Worm (Caenorhabditis elegans) whole organism, L2 larva: ENCODE data around the gene F46F2.3.

Source experiments
- egl-27 ChIP-seq: sonication (generic microtip); optimal IDR thresholded peaks from 3 replicates; lab custom pipeline; 2017; ENCODE audit warnings: missing biosample characterization, missing genetic modification reagents, missing genetic modification characterization
- elt-1 ChIP-seq: fragments of 150-350 bp; optimal IDR thresholded peaks from 2 replicates; lab custom pipeline; 2014; ENCODE audit warnings: missing biosample characterization, missing genetic modification characterization
- nhr-12 ChIP-seq: fragments of 150-350 bp; optimal IDR thresholded peaks from 2 replicates; lab custom pipeline; 2014; ENCODE audit warnings: missing biosample characterization, missing genetic modification characterization
- nhr-23 ChIP-seq: fragments of 150-350 bp; optimal IDR thresholded peaks from 2 replicates; lab custom pipeline; 2014; ENCODE audit warnings: missing biosample characterization, missing genetic modification reagents, missing genetic modification characterization
- nhr-77 ChIP-seq: fragments of 150-350 bp; optimal IDR thresholded peaks from 2 replicates; lab custom pipeline; 2014; ENCODE audit warnings: missing biosample characterization, missing genetic modification characterization
- unc-62 ChIP-seq: fragments of 150-350 bp; optimal IDR thresholded peaks from 2 replicates; lab custom pipeline; 2014; ENCODE audit warnings: missing biosample characterization, missing genetic modification reagents, missing genetic modification characterization

ce11 chrX:15274079-15274478 is 14.0 kb upstream of the F46F2.3 start:
- TF ChIP-seq elt-1 (tag; lab: Kevin White, UChicago) (no peak), nhr-77 (tag; lab: Kevin White, UChicago) (no peak), nhr-12 (tag; lab: Kevin White, UChicago) (no peak), nhr-23 (tag; lab: Kevin White, UChicago) (no peak), egl-27 (tag; lab: Kevin White, UChicago) (peak; percentile 17), unc-62 (GFP tag; lab: Kevin White, UChicago) (no peak)
